Worm (Caenorhabditis elegans) whole organism, L3 larva: ENCODE measurements around the gene mrps-9.

ENCODE experiments used
- aly-2 ChIP-seq: fragments of 150-350 bp; optimal IDR thresholded peaks from 2 replicates; lab custom pipeline; 2014; ENCODE audit warnings: missing biosample characterization, missing genetic modification characterization
- ceh-28 ChIP-seq: fragments of 150-350 bp; optimal IDR thresholded peaks from 2 replicates; lab custom pipeline; 2014; ENCODE audit warnings: missing biosample characterization, missing genetic modification reagents, missing genetic modification characterization
- ceh-9 ChIP-seq: sonication (generic microtip); optimal IDR thresholded peaks from 2 replicates; lab custom pipeline; 2018; ENCODE audit warnings: missing biosample characterization, missing genetic modification characterization
- egl-27 ChIP-seq: sonication (generic microtip); optimal IDR thresholded peaks from 4 replicates; lab custom pipeline; 2017; ENCODE audit warnings: missing biosample characterization, missing genetic modification reagents, missing genetic modification characterization
- lin-15B ChIP-seq: fragments of 150-350 bp; optimal IDR thresholded peaks from 2 replicates; lab custom pipeline; 2014; ENCODE audit warnings: missing biosample characterization, missing genetic modification characterization
- nhr-25 ChIP-seq: sonication (generic microtip); optimal IDR thresholded peaks from 2 replicates; lab custom pipeline; 2017; ENCODE audit warnings: missing biosample characterization, missing genetic modification characterization
- nhr-28 ChIP-seq: fragments of 150-350 bp; optimal IDR thresholded peaks from 2 replicates; lab custom pipeline; 2014; ENCODE audit warnings: missing biosample characterization, missing genetic modification characterization
- nhr-67 ChIP-seq: fragments of 150-350 bp; optimal IDR thresholded peaks from 2 replicates; lab custom pipeline; 2014; ENCODE audit warnings: missing biosample characterization, missing genetic modification characterization
- nhr-76 ChIP-seq: fragments of 150-350 bp; sonication (generic microtip); optimal IDR thresholded peaks from 5 replicates; lab custom pipeline; 2014; ENCODE audit warnings: missing biosample characterization, missing genetic modification characterization
- sea-2 ChIP-seq: fragments of 150-350 bp; sonication (generic microtip); optimal IDR thresholded peaks from 4 replicates; lab custom pipeline; 2014; ENCODE audit warnings: missing biosample characterization, missing genetic modification reagents, missing genetic modification characterization
- skn-1 ChIP-seq: fragments of 150-350 bp; optimal IDR thresholded peaks from 2 replicates; lab custom pipeline; 2014; ENCODE audit warnings: missing biosample characterization, missing genetic modification characterization
- snpc-4 ChIP-seq: fragments of 150-350 bp; optimal IDR thresholded peaks from 2 replicates; lab custom pipeline; 2014; ENCODE audit warnings: missing biosample characterization, missing genetic modification characterization
- tbx-2 ChIP-seq: sonication (generic microtip); optimal IDR thresholded peaks from 2 replicates; lab custom pipeline; 2016; ENCODE audit warnings: mild to moderate bottlenecking, missing genetic modification characterization, missing compliant biosample characterization
- ztf-11 ChIP-seq: fragments of 150-350 bp; optimal IDR thresholded peaks from 2 replicates; lab custom pipeline; 2014; ENCODE audit warnings: missing biosample characterization, missing genetic modification characterization

- TF ChIP-seq ztf-11 (tag; lab: Kevin White, UChicago) (no peak), lin-15B (tag; lab: Kevin White, UChicago) (no peak), ceh-9 (tag; lab: Kevin White, UChicago) (no peak), aly-2 (tag; lab: Kevin White, UChicago) (no peak), snpc-4 (tag; lab: Kevin White, UChicago) (no peak), sea-2 (GFP tag; lab: Kevin White, UChicago) (no peak), nhr-25 (no peak), tbx-2 (tag; lab: Kevin White, UChicago) (no peak), nhr-76 (no peak), ceh-28 (tag; lab: Kevin White, UChicago) (no peak), skn-1 (tag; lab: Kevin White, UChicago) (no peak), egl-27 (no peak), nhr-67 (tag; lab: Kevin White, UChicago) (no peak), nhr-28 (tag; lab: Kevin White, UChicago) (no peak)
Measured at ce11 chrIII:8299734-8300133, 33.9 kb downstream of the mrps-9 start.
